Fruit fly (Drosophila melanogaster): ENCODE data around the gene Gas41.

- TF ChIP-seq psq (optimal IDR thresholded peaks at IDR 0.05) (no peak), CG8478 (optimal IDR thresholded peaks at IDR 0.05) (no peak)
Measured at dm6 chr2L:6964022-6964434, 14.0 kb upstream of the Gas41 start, which contains the start of the genes sip2 and Coprox.

Data from whole organism.